Fruit fly (Drosophila melanogaster): ENCODE data around the gene sds22.
A peak's percentile ranks its signal among the peaks of the same experiment; 100 is the strongest.

sds22 gene

dm6 chr3R:17402434-17402833 lies 11.0 kb downstream of the sds22 start, which contains the start of gene Sur-8 (continued):
- TF ChIP-seq abd-A (tag; optimal IDR thresholded peaks at IDR 0.05), result no peak
- peak; percentile 73 for TF ChIP-seq Chrac-16 (GFP tag; optimal IDR thresholded peaks at IDR 0.05)
- peak; percentile 91 for TF ChIP-seq sens (GFP tag)
- no peak for TF ChIP-seq Fer2 (tag; optimal IDR thresholded peaks at IDR 0.05)
- peak; percentile 49; the same call in 1 of the 2 replicates for TF ChIP-seq E2f2 (GFP tag; IDR thresholded peaks at IDR 0.05)
- TF ChIP-seq aop (GFP tag; IDR thresholded peaks at IDR 0.05), result 0 out of 2 replicates have a peak, but pooled peaks have one; percentile 14
- no peak for TF ChIP-seq sna (GFP tag; IDR thresholded peaks at IDR 0.05; ENCODE audit: partially characterized antibody)
- TF ChIP-seq CG9876 (GFP tag; optimal IDR thresholded peaks at IDR 0.05), result peak; percentile 60
- peak; percentile 48 for TF ChIP-seq CG12071 (GFP tag; optimal IDR thresholded peaks at IDR 0.05)
- no peak for TF ChIP-seq CG7556 (GFP tag; optimal IDR thresholded peaks at IDR 0.05)
- TF ChIP-seq CG9797 (GFP tag; optimal IDR thresholded peaks at IDR 0.05), result no peak
- TF ChIP-seq CTCF (GFP tag; optimal IDR thresholded peaks at IDR 0.05), result peak; percentile 98
- peak; percentile 44 for TF ChIP-seq slp2 (GFP tag; optimal IDR thresholded peaks at IDR 0.05)
- TF ChIP-seq CG3838 (GFP tag; optimal IDR thresholded peaks at IDR 0.05), result no peak
- peak; percentile 67 for TF ChIP-seq HLHmδ (GFP tag; optimal IDR thresholded peaks at IDR 0.05)
- peak; percentile 63 for TF ChIP-seq Hr3 (GFP tag; optimal IDR thresholded peaks at IDR 0.05)
- no peak for TF ChIP-seq nom (GFP tag; optimal IDR thresholded peaks at IDR 0.05)
- TF ChIP-seq CG3163 (GFP tag; optimal IDR thresholded peaks at IDR 0.05), result peak; percentile 7
- TF ChIP-seq CG7928 (GFP tag; optimal IDR thresholded peaks at IDR 0.05), result no peak
- TF ChIP-seq al (GFP tag; IDR thresholded peaks at IDR 0.05), result peak; percentile 21; the same call in 1 of the 2 replicates
- no peak for TF ChIP-seq trem (tag; optimal IDR thresholded peaks at IDR 0.05)
- TF ChIP-seq kni (GFP tag; optimal IDR thresholded peaks at IDR 0.05), result no peak
- peak; percentile 46 for TF ChIP-seq HmgD (GFP tag; optimal IDR thresholded peaks at IDR 0.05)
- no peak for TF ChIP-seq CG18476 (GFP tag; optimal IDR thresholded peaks at IDR 0.05)
- TF ChIP-seq pum (GFP tag; optimal IDR thresholded peaks at IDR 0.05), result peak; percentile 59
- TF ChIP-seq CG6175 (GFP tag; IDR thresholded peaks at IDR 0.05), result peak; percentile 51; the same call in 2 of the 3 replicates
- TF ChIP-seq ssp (GFP tag; IDR thresholded peaks at IDR 0.05), result peak; percentile 53; the same call in 1 of the 2 replicates
- TF ChIP-seq D (optimal IDR thresholded peaks at IDR 0.05), result no peak
- peak; percentile 45 for TF ChIP-seq D (GFP tag; optimal IDR thresholded peaks at IDR 0.05)
- no peak for TF ChIP-seq Trl (optimal IDR thresholded peaks at IDR 0.05)
- peak; percentile 72 for TF ChIP-seq Trl (GFP tag; optimal IDR thresholded peaks at IDR 0.05)
- TF ChIP-seq seq (GFP tag; IDR thresholded peaks at IDR 0.05), result no peak
- no peak for TF ChIP-seq sd (tag; optimal IDR thresholded peaks at IDR 0.05)
- TF ChIP-seq CG14860 (GFP tag; IDR thresholded peaks at IDR 0.05; ENCODE audit: partially characterized antibody), result no peak
- TF ChIP-seq grau (tag; optimal IDR thresholded peaks at IDR 0.05), result peak; percentile 63
- TF ChIP-seq lov (optimal IDR thresholded peaks at IDR 0.05), result no peak
- TF ChIP-seq lov (GFP tag; IDR thresholded peaks at IDR 0.05), result no peak
- TF ChIP-seq CG15269 (tag; optimal IDR thresholded peaks at IDR 0.05), result peak; percentile 47
- TF ChIP-seq CG12391 (tag; optimal IDR thresholded peaks at IDR 0.05), result no peak
- TF ChIP-seq lilli (GFP tag; optimal IDR thresholded peaks at IDR 0.05), result peak; percentile 65
- no peak for TF ChIP-seq eve (GFP tag; optimal IDR thresholded peaks at IDR 0.05)
- no peak for TF ChIP-seq Dip2 (GFP tag; IDR thresholded peaks at IDR 0.05)
- no peak for TF ChIP-seq jing (GFP tag; optimal IDR thresholded peaks at IDR 0.05)
- peak; percentile 53 for TF ChIP-seq CG17359 (tag; optimal IDR thresholded peaks at IDR 0.05)
- TF ChIP-seq CHES-1-like (GFP tag; optimal IDR thresholded peaks at IDR 0.05), result peak; percentile 52
- TF ChIP-seq ftz-f1 (GFP tag; optimal IDR thresholded peaks at IDR 0.05), result peak; percentile 38
- TF ChIP-seq Mad (GFP tag; optimal IDR thresholded peaks at IDR 0.05), result peak; percentile 40
- no peak for TF ChIP-seq Max (GFP tag; optimal IDR thresholded peaks at IDR 0.05)
- TF ChIP-seq scrt (GFP tag; optimal IDR thresholded peaks at IDR 0.05), result peak; percentile 24
- TF ChIP-seq odd (GFP tag; optimal IDR thresholded peaks at IDR 0.05), result peak; percentile 12
- TF ChIP-seq CoRest (tag; optimal IDR thresholded peaks at IDR 0.05), result peak; percentile 48
- TF ChIP-seq CG12236 (GFP tag; optimal IDR thresholded peaks at IDR 0.05), result no peak
- no peak for TF ChIP-seq cg (GFP tag; optimal IDR thresholded peaks at IDR 0.05)

Data from whole organism, embryonic.